In genomic region chrIII:6399424-6399823, ce11 we compare ENCODE assay signal across 4 worm cellular contexts.
A peak's percentile ranks its signal among the peaks of the same experiment; 100 is the strongest.
TF ChIP-seq lines count a peak whose summit lies in the region.

No protein-coding gene starts in this region.

TF ChIP-seq in whole organism, L1 larva, 84 proteins besides CTCF, POLR2A, EP300 and RAD21:
- TF ChIP-seq vab-15 (tag; optimal IDR thresholded peaks at IDR 0.05; lab: Kevin White, UChicago), result no peak
- no peak for TF ChIP-seq nhr-20 (tag; optimal IDR thresholded peaks at IDR 0.05; lab: Kevin White, UChicago)
- TF ChIP-seq lin-14 (GFP tag; optimal IDR thresholded peaks at IDR 0.05; lab: Kevin White, UChicago), result peak; percentile 42
- no peak for TF ChIP-seq elt-2 (tag; optimal IDR thresholded peaks at IDR 0.05; lab: Kevin White, UChicago)
- TF ChIP-seq fkh-10 (GFP tag; optimal IDR thresholded peaks at IDR 0.05; lab: Kevin White, UChicago), result peak; percentile 35
- TF ChIP-seq nhr-71 (tag; optimal IDR thresholded peaks at IDR 0.05; lab: Kevin White, UChicago), result no peak
- peak; percentile 29 for TF ChIP-seq zag-1 (tag; optimal IDR thresholded peaks at IDR 0.05; lab: Kevin White, UChicago)

TF ChIP-seq in whole organism, L3 larva, 47 proteins besides CTCF, POLR2A, EP300 and RAD21:
- TF ChIP-seq pqm-1 (tag; optimal IDR thresholded peaks at IDR 0.05; lab: Kevin White, UChicago), result no peak
- peak; percentile 59 for TF ChIP-seq fkh-10 (GFP tag; optimal IDR thresholded peaks at IDR 0.05; lab: Kevin White, UChicago)

TF ChIP-seq in whole organism, L4 larva, 104 proteins besides CTCF, POLR2A, EP300 and RAD21:
- TF ChIP-seq madf-5 (GFP tag; IDR thresholded peaks at IDR 0.05; lab: Robert Waterston, UW) (no peak), fkh-10 (GFP tag; optimal IDR thresholded peaks at IDR 0.05; lab: Kevin White, UChicago) (peak; percentile 73)
TF ChIP-seq in whole organism, L4 larva: peak in this region for 1.

TF ChIP-seq in whole organism, mixed stage, embryonic, 35 proteins besides CTCF, POLR2A, EP300 and RAD21:
- TF ChIP-seq bed-3 (GFP tag; optimal IDR thresholded peaks at IDR 0.05; lab: Kevin White, UChicago), result no peak
- TF ChIP-seq cnd-1 (tag; optimal IDR thresholded peaks at IDR 0.05; lab: Kevin White, UChicago), result no peak
- TF ChIP-seq lsy-2 (tag; optimal IDR thresholded peaks at IDR 0.05; lab: Kevin White, UChicago), result no peak
- peak; percentile 57 for TF ChIP-seq ces-1 (GFP tag; optimal IDR thresholded peaks at IDR 0.05; lab: Kevin White, UChicago)
- no peak for TF ChIP-seq elt-3 (tag; optimal IDR thresholded peaks at IDR 0.05; lab: Kevin White, UChicago)
- TF ChIP-seq unc-120 (tag; optimal IDR thresholded peaks at IDR 0.05; lab: Kevin White, UChicago; ENCODE audit: poor library complexity, severe bottlenecking), result no peak
- no peak for TF ChIP-seq nhr-12 (tag; optimal IDR thresholded peaks at IDR 0.05; lab: Kevin White, UChicago)
- TF ChIP-seq M03D4.4 (tag; optimal IDR thresholded peaks at IDR 0.05; lab: Kevin White, UChicago), result no peak

Comparison
In these comparisons a context has a peak if more than half of its experiments do, and no peak if none do; other contexts are left out.
1. Of the 29 proteins assayed by ChIP-seq in both whole organism, L4 larva and whole organism, L1 larva: peak only in whole organism, L4 larva: none; only in whole organism, L1 larva: zag-1; in both: fkh-10; in neither: 27.